Worm (Caenorhabditis elegans) whole organism, young adult: ENCODE measurements around the gene srh-274.
"Not testable (repeated sequence)": the region's sequence is repeated elsewhere in the genome, so short reads cannot be mapped to it uniquely, and the experiment has no call there.

Source experiments
- K12H6.12 ChIP-seq: fragments of 200-800 bp; sonication (Bioruptor generic); optimal IDR thresholded peaks from 2 replicates; lab custom pipeline; 2018; ENCODE audit warnings: mild to moderate bottlenecking, missing genetic modification characterization, missing compliant biosample characterization
- Y53G8AR.9 ChIP-seq: fragments of 200-800 bp; sonication (Bioruptor generic); conservative IDR thresholded peaks from 2 replicates; pipeline ENCODE4 v1.3.6; 2022; ENCODE audit warnings: missing genetic modification reagents, missing genetic modification characterization, missing compliant biosample characterization
- Y95B8A.8 ChIP-seq: fragments of 200-800 bp; sonication (Bioruptor generic); IDR thresholded peaks from 2 replicates; pipeline ENCODE4 v1.3.6; 2022; ENCODE audit warnings: missing genetic modification reagents, missing genetic modification characterization, missing compliant biosample characterization
- ZK185.1 ChIP-seq: sonication (generic microtip); optimal IDR thresholded peaks from 2 replicates; lab custom pipeline; 2016; ENCODE audit warnings: mild to moderate bottlenecking, missing genetic modification characterization, missing compliant biosample characterization; ENCODE audit not compliant: poor library complexity, severe bottlenecking
- aptf-2 ChIP-seq: fragments of 200-800 bp; sonication (Bioruptor generic); conservative IDR thresholded peaks from 2 replicates; pipeline ENCODE4 v1.3.6; 2022; ENCODE audit warnings: missing genetic modification reagents, missing genetic modification characterization, missing compliant biosample characterization
- chd-7 ChIP-seq: sonication (generic microtip); optimal IDR thresholded peaks from 2 replicates; lab custom pipeline; 2016; ENCODE audit warnings: mild to moderate bottlenecking, missing genetic modification characterization, moderate library complexity, missing compliant biosample characterization
- efl-1 ChIP-seq: fragments of 150-350 bp; optimal IDR thresholded peaks from 2 replicates; lab custom pipeline; 2014; ENCODE audit warnings: missing biosample characterization, missing genetic modification reagents, missing genetic modification characterization
- gei-17 ChIP-seq: fragments of 200-800 bp; sonication (Bioruptor generic); optimal IDR thresholded peaks from 2 replicates; lab custom pipeline; 2018; ENCODE audit warnings: mild to moderate bottlenecking, missing genetic modification characterization, missing compliant biosample characterization
- hmg-20 ChIP-seq: fragments of 200-800 bp; sonication (Bioruptor generic); IDR thresholded peaks from 2 replicates; pipeline ENCODE4 v1.3.6; 2022; ENCODE audit warnings: missing genetic modification reagents, missing genetic modification characterization, missing compliant biosample characterization
- madf-8 ChIP-seq: fragments of 200-800 bp; sonication (Bioruptor generic); conservative IDR thresholded peaks from 2 replicates; pipeline ENCODE4 v1.3.6; 2022; ENCODE audit warnings: missing genetic modification reagents, missing genetic modification characterization, missing compliant biosample characterization
- pha-4 ChIP-seq: fragments of 150-350 bp; sonication (generic microtip); optimal IDR thresholded peaks from 2 replicates; lab custom pipeline; 2014; ENCODE audit warnings: missing biosample characterization, missing genetic modification reagents, missing genetic modification characterization
- snpc-4 ChIP-seq, 5 experiments: fragments of 150-350 bp in 1 of 5; sonication (generic microtip) in 4 of 5; optimal IDR thresholded peaks; 2 replicates each; lab custom pipeline; 2014 to 2018; ENCODE audit warnings: missing genetic modification characterization in 5 of 5, missing biosample characterization in 3 of 5, antibody characterized with exemption in 2 of 5, mild to moderate bottlenecking in 2 of 5, missing compliant biosample characterization in 2 of 5, missing genotype in 2 of 5, moderate library complexity in 2 of 5, missing genetic modification reagents in 1 of 5
- ztf-25 ChIP-seq: fragments of 200-800 bp; sonication (Bioruptor generic); IDR thresholded peaks from 2 replicates; pipeline ENCODE4 v1.3.6; 2022; ENCODE audit warnings: missing genetic modification reagents, missing genetic modification characterization, missing compliant biosample characterization
- ztf-26 ChIP-seq: sonication (generic microtip); optimal IDR thresholded peaks from 2 replicates; lab custom pipeline; 2017; ENCODE audit warnings: missing genetic modification characterization, missing compliant biosample characterization

DNA sequence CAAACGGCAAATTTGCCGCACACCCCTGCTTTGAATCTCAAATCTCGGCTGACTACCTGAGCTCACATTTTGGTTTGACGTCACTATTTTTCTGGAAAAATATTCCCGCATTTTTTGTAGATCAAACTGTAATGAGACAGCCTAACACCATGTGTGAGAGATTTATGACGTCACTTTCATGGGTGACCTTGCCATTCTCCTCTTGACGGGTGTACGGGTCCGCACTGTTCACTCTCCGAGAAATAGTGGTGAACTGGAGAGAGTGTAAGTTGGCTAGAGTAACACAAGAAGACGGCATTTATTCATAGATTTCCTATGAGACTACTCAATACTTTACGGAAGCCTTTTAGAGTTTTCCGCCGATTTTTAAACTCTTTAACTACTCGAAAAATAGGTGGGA lies 2.8 kb downstream of the srh-274 start, which contains the start of gene fbxc-40:
- TF ChIP-seq Y95B8A.8; aptf-2; K12H6.12 (tag; lab: Kevin White, UChicago); ZK185.1 (tag; lab: Kevin White, UChicago); chd-7; madf-8 (GFP tag; lab: Robert Waterston, UW); ztf-25; pha-4 (tag; lab: Kevin White, UChicago); hmg-20 (GFP tag; lab: Robert Waterston, UW); ztf-26; Y53G8AR.9 (GFP tag; lab: Robert Waterston, UW); gei-17 (GFP tag; lab: Kevin White, UChicago); snpc-4 (GFP tag; optimal IDR thresholded peaks at IDR 0.05; lab: Kevin White, UChicago); snpc-4 (tag; optimal IDR thresholded peaks at IDR 0.05; lab: Kevin White, UChicago); efl-1 (GFP tag; lab: Kevin White, UChicago): not testable (repeated sequence)
